Worm (Caenorhabditis elegans) whole organism, mixed stage, embryonic: Measurements from ENCODE around the gene ifa-1.

Source experiments
- blmp-1 ChIP-seq: fragments of 150-350 bp; optimal IDR thresholded peaks from 2 replicates; lab custom pipeline; 2014; ENCODE audit warnings: missing biosample characterization, missing genetic modification characterization
- elt-3 ChIP-seq: fragments of 150-350 bp; optimal IDR thresholded peaks from 2 replicates; lab custom pipeline; 2014; ENCODE audit warnings: missing biosample characterization, missing genetic modification characterization
- lin-13 ChIP-seq: fragments of 150-350 bp; optimal IDR thresholded peaks from 2 replicates; lab custom pipeline; 2014; ENCODE audit warnings: missing biosample characterization, missing genetic modification characterization
- mab-5 ChIP-seq: fragments of 150-350 bp; optimal IDR thresholded peaks from 2 replicates; lab custom pipeline; 2014; ENCODE audit warnings: missing biosample characterization, missing genetic modification characterization
- nhr-12 ChIP-seq: fragments of 150-350 bp; optimal IDR thresholded peaks from 2 replicates; lab custom pipeline; 2014; ENCODE audit warnings: missing biosample characterization, missing genetic modification characterization
- nhr-2 ChIP-seq: fragments of 150-350 bp; optimal IDR thresholded peaks from 2 replicates; lab custom pipeline; 2014; ENCODE audit warnings: missing biosample characterization, missing genetic modification characterization
- nhr-76 ChIP-seq: sonication (generic microtip); optimal IDR thresholded peaks from 2 replicates; lab custom pipeline; 2017; ENCODE audit warnings: missing biosample characterization, missing genetic modification characterization
- pha-4 ChIP-seq: fragments of 150-350 bp; optimal IDR thresholded peaks from 2 replicates; lab custom pipeline; 2018; ENCODE audit warnings: missing biosample characterization, missing genetic modification reagents, missing genetic modification characterization
- snpc-4 ChIP-seq: fragments of 150-350 bp; optimal IDR thresholded peaks from 2 replicates; lab custom pipeline; 2014; ENCODE audit warnings: missing biosample characterization, missing genetic modification characterization
- tbx-8 ChIP-seq: fragments of 200-800 bp; sonication (Bioruptor generic); optimal IDR thresholded peaks from 2 replicates; lab custom pipeline; 2018; ENCODE audit warnings: mild to moderate bottlenecking, missing genetic modification characterization, moderate library complexity, missing compliant biosample characterization
- unc-39 ChIP-seq: fragments of 150-350 bp; optimal IDR thresholded peaks from 2 replicates; lab custom pipeline; 2014; ENCODE audit warnings: missing biosample characterization, missing genetic modification characterization
- unc-62 ChIP-seq: fragments of 150-350 bp; optimal IDR thresholded peaks from 2 replicates; lab custom pipeline; 2014; ENCODE audit warnings: missing biosample characterization, missing genetic modification reagents, missing genetic modification characterization

ce11 chrX:11323225-11323624, 52.2 kb downstream of the ifa-1 start:
- no peak for TF ChIP-seq nhr-76 (tag; lab: Kevin White, UChicago)
- TF ChIP-seq snpc-4 (tag; lab: Kevin White, UChicago), result no peak
- no peak for TF ChIP-seq lin-13 (tag; lab: Kevin White, UChicago)
- no peak for TF ChIP-seq unc-39 (tag; lab: Kevin White, UChicago)
- TF ChIP-seq unc-62 (GFP tag; lab: Kevin White, UChicago), result no peak
- TF ChIP-seq blmp-1 (tag; lab: Kevin White, UChicago), result no peak
- TF ChIP-seq mab-5 (tag; lab: Kevin White, UChicago), result no peak
- TF ChIP-seq pha-4 (tag; lab: Kevin White, UChicago), result no peak
- no peak for TF ChIP-seq nhr-12 (tag; lab: Kevin White, UChicago)
- TF ChIP-seq elt-3 (tag; lab: Kevin White, UChicago), result no peak
- TF ChIP-seq nhr-2, result no peak
- TF ChIP-seq tbx-8 (GFP tag; lab: Kevin White, UChicago), result no peak
